Worm (Caenorhabditis elegans) whole organism, L2 larva: ENCODE data around the gene F26G1.10.

ENCODE experiments used
- C34F6.9 ChIP-seq: fragments of 150-350 bp; optimal IDR thresholded peaks from 2 replicates; lab custom pipeline; 2014; ENCODE audit warnings: missing biosample characterization, missing genetic modification characterization
- F13H6.1 ChIP-seq: sonication (generic microtip); optimal IDR thresholded peaks from 2 replicates; lab custom pipeline; 2016; ENCODE audit warnings: missing genetic modification characterization, missing compliant biosample characterization
- R02D3.7 ChIP-seq: fragments of 150-350 bp; optimal IDR thresholded peaks from 2 replicates; lab custom pipeline; 2014; ENCODE audit warnings: missing biosample characterization, missing genetic modification characterization
- Y55F3AM.14 ChIP-seq: fragments of 200-800 bp; sonication (Bioruptor generic); optimal IDR thresholded peaks from 2 replicates; lab custom pipeline; 2018; ENCODE audit warnings: mild to moderate bottlenecking, missing genetic modification characterization, missing compliant biosample characterization
- ZK546.5 ChIP-seq: sonication (generic microtip); optimal IDR thresholded peaks from 2 replicates; lab custom pipeline; 2017; ENCODE audit warnings: missing biosample characterization, missing genetic modification characterization
- ama-1 ChIP-seq: fragments of 150-350 bp; optimal IDR thresholded peaks from 2 replicates; lab custom pipeline; 2018; ENCODE audit warnings: inconsistent platforms
- blmp-1 ChIP-seq: sonication (generic microtip); optimal IDR thresholded peaks from 2 replicates; lab custom pipeline; 2017; ENCODE audit warnings: missing genetic modification characterization, mild to moderate bottlenecking, missing compliant biosample characterization, antibody characterized with exemption, moderate library complexity; ENCODE audit not compliant: insufficient read depth
- ceh-16 ChIP-seq: fragments of 150-350 bp; optimal IDR thresholded peaks from 2 replicates; lab custom pipeline; 2014; ENCODE audit warnings: missing biosample characterization, missing genetic modification characterization
- ceh-82 ChIP-seq: fragments of 150-350 bp; optimal IDR thresholded peaks from 2 replicates; lab custom pipeline; 2014; ENCODE audit warnings: missing biosample characterization, missing genetic modification characterization
- dmd-4 ChIP-seq: sonication (generic microtip); optimal IDR thresholded peaks from 2 replicates; lab custom pipeline; 2017; ENCODE audit warnings: missing biosample characterization, missing genetic modification characterization
- egl-27 ChIP-seq: sonication (generic microtip); optimal IDR thresholded peaks from 3 replicates; lab custom pipeline; 2017; ENCODE audit warnings: missing biosample characterization, missing genetic modification reagents, missing genetic modification characterization
- elt-1 ChIP-seq: fragments of 150-350 bp; optimal IDR thresholded peaks from 2 replicates; lab custom pipeline; 2014; ENCODE audit warnings: missing biosample characterization, missing genetic modification characterization
- elt-3 ChIP-seq: sonication (generic microtip); optimal IDR thresholded peaks from 2 replicates; lab custom pipeline; 2017; ENCODE audit warnings: missing biosample characterization, missing genetic modification characterization
- fos-1 ChIP-seq: fragments of 150-350 bp; optimal IDR thresholded peaks from 2 replicates; lab custom pipeline; 2014; ENCODE audit warnings: missing biosample characterization, missing genetic modification characterization
- gmeb-1 ChIP-seq: fragments of 150-350 bp; optimal IDR thresholded peaks from 2 replicates; lab custom pipeline; 2014; ENCODE audit warnings: missing biosample characterization, missing genetic modification characterization
- lin-11 ChIP-seq: fragments of 150-350 bp; sonication (generic microtip); optimal IDR thresholded peaks from 2 replicates; lab custom pipeline; 2014; ENCODE audit warnings: missing biosample characterization, missing genetic modification characterization, inconsistent platforms, mixed read lengths
- lin-13 ChIP-seq: fragments of 150-350 bp; optimal IDR thresholded peaks from 2 replicates; lab custom pipeline; 2014; ENCODE audit warnings: missing biosample characterization, missing genetic modification reagents, missing genetic modification characterization
- lin-39 ChIP-seq: fragments of 150-350 bp; optimal IDR thresholded peaks from 2 replicates; lab custom pipeline; 2014; ENCODE audit warnings: missing biosample characterization, missing genetic modification reagents, missing genetic modification characterization
- lsy-2 ChIP-seq, 2 experiments: fragments of 150-350 bp in 1 of 2; sonication (generic microtip) in 1 of 2; optimal IDR thresholded peaks; 2 replicates each; lab custom pipeline; 2014 to 2017; ENCODE audit warnings: missing biosample characterization in 2 of 2, missing genetic modification characterization in 2 of 2
- mbf-1 ChIP-seq: sonication (generic microtip); optimal IDR thresholded peaks from 2 replicates; lab custom pipeline; 2017; ENCODE audit warnings: missing biosample characterization, missing genetic modification characterization
- mdl-1 ChIP-seq, 2 experiments: fragments of 150-350 bp in 1 of 2; sonication (generic microtip) in 1 of 2; optimal IDR thresholded peaks; 2 replicates each; lab custom pipeline; 2017; ENCODE audit warnings: missing biosample characterization in 2 of 2, missing genetic modification characterization in 2 of 2
- nhr-10 ChIP-seq: sonication (generic microtip); optimal IDR thresholded peaks from 2 replicates; lab custom pipeline; 2017; ENCODE audit warnings: missing biosample characterization, missing genetic modification characterization
- nhr-11 ChIP-seq: fragments of 150-350 bp; optimal IDR thresholded peaks from 2 replicates; lab custom pipeline; 2014; ENCODE audit warnings: missing biosample characterization, missing genetic modification characterization
- nhr-12 ChIP-seq: fragments of 150-350 bp; optimal IDR thresholded peaks from 2 replicates; lab custom pipeline; 2014; ENCODE audit warnings: missing biosample characterization, missing genetic modification characterization
- nhr-129 ChIP-seq: fragments of 150-350 bp; optimal IDR thresholded peaks from 2 replicates; lab custom pipeline; 2014; ENCODE audit warnings: missing biosample characterization, missing genetic modification characterization
- nhr-21 ChIP-seq: fragments of 150-350 bp; optimal IDR thresholded peaks from 2 replicates; lab custom pipeline; 2014; ENCODE audit warnings: missing biosample characterization, missing genetic modification characterization
- nhr-23 ChIP-seq: fragments of 150-350 bp; optimal IDR thresholded peaks from 2 replicates; lab custom pipeline; 2014; ENCODE audit warnings: missing biosample characterization, missing genetic modification reagents, missing genetic modification characterization
- nhr-237 ChIP-seq: fragments of 150-350 bp; optimal IDR thresholded peaks from 2 replicates; lab custom pipeline; 2014; ENCODE audit warnings: missing biosample characterization, missing genetic modification characterization
- nhr-25 ChIP-seq: fragments of 150-350 bp; sonication (generic microtip); optimal IDR thresholded peaks from 3 replicates; lab custom pipeline; 2014; ENCODE audit warnings: missing biosample characterization, missing genetic modification characterization
- nhr-6 ChIP-seq: fragments of 150-350 bp; optimal IDR thresholded peaks from 2 replicates; lab custom pipeline; 2014; ENCODE audit warnings: missing biosample characterization, missing genetic modification characterization
- peb-1 ChIP-seq: fragments of 150-350 bp; optimal IDR thresholded peaks from 2 replicates; lab custom pipeline; 2014; ENCODE audit warnings: missing biosample characterization, missing genetic modification characterization
- sem-4 ChIP-seq: fragments of 150-350 bp; optimal IDR thresholded peaks from 2 replicates; lab custom pipeline; 2014; ENCODE audit warnings: missing biosample characterization, missing genetic modification reagents, missing genetic modification characterization
- skn-1 ChIP-seq: sonication (generic microtip); optimal IDR thresholded peaks from 2 replicates; lab custom pipeline; 2017; ENCODE audit warnings: missing biosample characterization, missing genetic modification characterization
- sma-3 ChIP-seq: sonication (generic microtip); optimal IDR thresholded peaks from 2 replicates; lab custom pipeline; 2016; ENCODE audit warnings: missing genetic modification reagents, missing genetic modification characterization, missing compliant biosample characterization
- snpc-4 ChIP-seq: fragments of 150-350 bp; optimal IDR thresholded peaks from 2 replicates; lab custom pipeline; 2014; ENCODE audit warnings: missing biosample characterization, missing genetic modification characterization
- unc-55 ChIP-seq: fragments of 150-350 bp; sonication (generic microtip); optimal IDR thresholded peaks from 3 replicates; lab custom pipeline; 2014; ENCODE audit warnings: missing biosample characterization, missing genetic modification reagents, missing genetic modification characterization
- ztf-1 ChIP-seq: fragments of 200-800 bp; sonication (Bioruptor generic); conservative IDR thresholded peaks from 2 replicates; pipeline ENCODE4 v1.3.6; 2022; ENCODE audit warnings: missing genetic modification characterization, missing compliant biosample characterization
- ztf-11 ChIP-seq: sonication (generic microtip); optimal IDR thresholded peaks from 2 replicates; lab custom pipeline; 2017; ENCODE audit warnings: missing biosample characterization, missing genetic modification characterization

Gene F26G1.10

ce11 chrII:4749581-4749980, 24.6 kb upstream of the F26G1.10 start, which contains the start of gene F41C3.2 (continued):
- TF ChIP-seq snpc-4 (tag; lab: Kevin White, UChicago) (no peak), ceh-16 (tag; lab: Kevin White, UChicago) (no peak), nhr-10 (tag; lab: Kevin White, UChicago) (no peak), ZK546.5 (tag; lab: Kevin White, UChicago) (no peak), nhr-12 (no peak), lin-39 (tag; lab: Kevin White, UChicago) (no peak), ceh-82 (tag; lab: Kevin White, UChicago) (no peak), C34F6.9 (tag; lab: Kevin White, UChicago) (no peak), peb-1 (tag; lab: Kevin White, UChicago) (no peak), blmp-1 (tag; lab: Kevin White, UChicago) (peak; percentile 33), dmd-4 (tag; lab: Kevin White, UChicago) (no peak), R02D3.7 (tag; lab: Kevin White, UChicago) (no peak), ama-1 (lab: Kevin White, UChicago) (peak; percentile 41), F13H6.1 (tag; lab: Kevin White, UChicago) (no peak), sma-3 (GFP tag; lab: Kevin White, UChicago) (no peak), lsy-2 (tag; optimal IDR thresholded peaks at IDR 0.05; lab: Kevin White, UChicago) (no peak), nhr-129 (tag; lab: Kevin White, UChicago) (no peak), nhr-6 (tag; lab: Kevin White, UChicago) (no peak), elt-3 (tag; lab: Kevin White, UChicago) (no peak), elt-1 (no peak)
- TF ChIP-seq, all 48 proteins: peak for 5

- TF ChIP-seq lin-39 (tag; lab: Kevin White, UChicago), result no peak
- TF ChIP-seq peb-1 (tag; lab: Kevin White, UChicago), result no peak
- no peak for TF ChIP-seq F13H6.1 (tag; lab: Kevin White, UChicago)
- TF ChIP-seq elt-3 (tag; lab: Kevin White, UChicago), result no peak
- TF ChIP-seq dmd-4 (tag; lab: Kevin White, UChicago), result no peak
- TF ChIP-seq sem-4 (tag; lab: Kevin White, UChicago), result no peak
- no peak for TF ChIP-seq lin-13 (GFP tag; lab: Kevin White, UChicago)
- TF ChIP-seq ztf-11 (tag; lab: Kevin White, UChicago), result no peak
- TF ChIP-seq mbf-1, result no peak
- no peak for TF ChIP-seq skn-1 (tag; lab: Kevin White, UChicago)
- no peak for TF ChIP-seq gmeb-1 (tag; lab: Kevin White, UChicago)
- no peak for TF ChIP-seq lsy-2 (tag; optimal IDR thresholded peaks at IDR 0.05; lab: Kevin White, UChicago)
- TF ChIP-seq nhr-12, result no peak
- no peak for TF ChIP-seq fos-1
- no peak for TF ChIP-seq nhr-25 (tag; lab: Kevin White, UChicago)
- no peak for TF ChIP-seq nhr-11 (tag; lab: Kevin White, UChicago)
- TF ChIP-seq ZK546.5 (tag; lab: Kevin White, UChicago), result no peak
- no peak for TF ChIP-seq unc-55 (GFP tag; lab: Kevin White, UChicago)
- TF ChIP-seq nhr-237 (tag; lab: Kevin White, UChicago), result no peak
These were observed 21.9 kb upstream of the F26G1.10 start, which contains the start of gene F41C3.1 for ce11 chrII:4752257-4752728. Gene F41C3.1 (plus strand): TSS chrII:4752307.

ce11 chrII:4753133-4753532, 21.0 kb upstream of the F26G1.10 start, which contains the start of gene C27D9.1:
Gene C27D9.1 (plus strand): TSS chrII:4753413.
- TF ChIP-seq elt-1 (no peak), ztf-1 (GFP tag; lab: Robert Waterston, UW) (no peak), ceh-82 (tag; lab: Kevin White, UChicago) (no peak), nhr-21 (no peak), lin-11 (tag; lab: Kevin White, UChicago) (no peak), nhr-23 (tag; lab: Kevin White, UChicago) (no peak), Y55F3AM.14 (GFP tag; lab: Kevin White, UChicago) (no peak), R02D3.7 (tag; lab: Kevin White, UChicago) (no peak), fos-1 (no peak), peb-1 (tag; lab: Kevin White, UChicago) (no peak), dmd-4 (tag; lab: Kevin White, UChicago) (no peak), egl-27 (tag; lab: Kevin White, UChicago) (no peak), lin-39 (tag; lab: Kevin White, UChicago) (no peak), mdl-1 (tag; optimal IDR thresholded peaks at IDR 0.05; lab: Kevin White, UChicago) (no peak), nhr-25 (tag; lab: Kevin White, UChicago) (no peak), blmp-1 (tag; lab: Kevin White, UChicago) (no peak), skn-1 (tag; lab: Kevin White, UChicago) (no peak)
